Fruit fly (Drosophila melanogaster): ENCODE results near the gene Pfdn5.

- no peak for TF ChIP-seq Sp1 (GFP tag; optimal IDR thresholded peaks at IDR 0.05)
- no peak for TF ChIP-seq Dif (GFP tag; optimal IDR thresholded peaks at IDR 0.05; ENCODE audit: partially characterized antibody)
- TF ChIP-seq pan (optimal IDR thresholded peaks at IDR 0.05) = no peak
- no peak for TF ChIP-seq GATAd (GFP tag; optimal IDR thresholded peaks at IDR 0.05)
- TF ChIP-seq OdsH (GFP tag; optimal IDR thresholded peaks at IDR 0.05) = no peak
- no peak for TF ChIP-seq CG9705 (GFP tag; optimal IDR thresholded peaks at IDR 0.05)
- TF ChIP-seq Dfd (GFP tag; optimal IDR thresholded peaks at IDR 0.05) = no peak
- no peak for TF ChIP-seq jim (GFP tag; optimal IDR thresholded peaks at IDR 0.05)
- no peak for TF ChIP-seq CG32264 (GFP tag; optimal IDR thresholded peaks at IDR 0.05)
Observed at dm6 chr3R:22470064-22470463, 16.8 kb upstream of the Pfdn5 start.
